Fruit fly (Drosophila melanogaster): ENCODE measurements around the gene Nfs1.

The Nfs1 gene

dm6 chr2L:12021193-12021592 lies 21.7 kb downstream of the Nfs1 start (continued):
- TF ChIP-seq Fer1 (GFP tag; optimal IDR thresholded peaks at IDR 0.05) (peak; percentile 59), Doc2 (GFP tag; IDR thresholded peaks at IDR 0.05) (no peak), bigmax (GFP tag; optimal IDR thresholded peaks at IDR 0.05) (no peak), CG11695 (GFP tag; IDR thresholded peaks at IDR 0.05) (peak; percentile 50; the same call in 1 of the 3 replicates), Oaz (GFP tag; IDR thresholded peaks at IDR 0.05) (no peak), CkIIα-i1 (GFP tag; IDR thresholded peaks at IDR 0.05) (no peak), CG2202 (tag; optimal IDR thresholded peaks at IDR 0.05) (peak; percentile 76), ro (GFP tag; IDR thresholded peaks at IDR 0.05) (no peak), cad (GFP tag; optimal IDR thresholded peaks at IDR 0.05) (no peak), tx (GFP tag; optimal IDR thresholded peaks at IDR 0.05) (no peak), Nf-YA (GFP tag; IDR thresholded peaks at IDR 0.05) (no peak), schlank (tag; optimal IDR thresholded peaks at IDR 0.05) (peak; percentile 75), ase (GFP tag; IDR thresholded peaks at IDR 0.05) (no peak), CG16863 (GFP tag; optimal IDR thresholded peaks at IDR 0.05) (peak; percentile 37), CG43689 (GFP tag; IDR thresholded peaks at IDR 0.05) (no peak), CG7745 (tag; optimal IDR thresholded peaks at IDR 0.05) (peak; percentile 71), sna (GFP tag; IDR thresholded peaks at IDR 0.05; ENCODE audit: partially characterized antibody) (no peak), dati (GFP tag; IDR thresholded peaks at IDR 0.05) (no peak), CG3847 (GFP tag; IDR thresholded peaks at IDR 0.05) (no peak), sc (optimal IDR thresholded peaks at IDR 0.05) (no peak), sc (GFP tag; optimal IDR thresholded peaks at IDR 0.05) (peak; percentile 80), CG4282 (GFP tag; optimal IDR thresholded peaks at IDR 0.05) (no peak), slbo (GFP tag; IDR thresholded peaks at IDR 0.05) (0 out of 2 replicates have a peak, but pooled peaks have one; percentile 8), kah (GFP tag; optimal IDR thresholded peaks at IDR 0.05) (no peak), Poxn (GFP tag; IDR thresholded peaks at IDR 0.05) (no peak), CG12942 (GFP tag; optimal IDR thresholded peaks at IDR 0.05) (peak; percentile 62), maf-S (GFP tag; optimal IDR thresholded peaks at IDR 0.05) (no peak), CG8281 (tag; optimal IDR thresholded peaks at IDR 0.05) (peak; percentile 33), CG32772 (GFP tag; IDR thresholded peaks at IDR 0.05) (no peak), hb (GFP tag; IDR thresholded peaks at IDR 0.05; ENCODE audit: partially characterized antibody) (no peak), wor (GFP tag; IDR thresholded peaks at IDR 0.05) (no peak), br (optimal IDR thresholded peaks at IDR 0.05) (no peak), bbx (GFP tag; IDR thresholded peaks at IDR 0.05; ENCODE audit: partially characterized antibody) (no peak), ATbp (GFP tag; optimal IDR thresholded peaks at IDR 0.05) (peak; percentile 93), CG8924 (tag; optimal IDR thresholded peaks at IDR 0.05) (peak; percentile 59), CG17385 (GFP tag; optimal IDR thresholded peaks at IDR 0.05) (peak; percentile 28), gsb-n (tag; optimal IDR thresholded peaks at IDR 0.05) (peak; percentile 82), CG33557 (GFP tag; optimal IDR thresholded peaks at IDR 0.05) (peak; percentile 81), CG1529 (GFP tag; optimal IDR thresholded peaks at IDR 0.05) (peak; percentile 86), CG15011 (GFP tag; optimal IDR thresholded peaks at IDR 0.05) (peak; percentile 60), peb (GFP tag; IDR thresholded peaks at IDR 0.05) (no peak), tio (GFP tag; optimal IDR thresholded peaks at IDR 0.05) (no peak), CG17829 (tag; optimal IDR thresholded peaks at IDR 0.05) (no peak), crol (GFP tag; IDR thresholded peaks at IDR 0.05) (no peak), Med (GFP tag) (peak; percentile 94), vnd (GFP tag; IDR thresholded peaks at IDR 0.05; ENCODE audit: partially characterized antibody) (no peak), CG3281 (GFP tag; optimal IDR thresholded peaks at IDR 0.05) (peak; percentile 80), fd96Cb (tag; optimal IDR thresholded peaks at IDR 0.05) (no peak), crc (GFP tag; optimal IDR thresholded peaks at IDR 0.05) (no peak), crp (GFP tag; optimal IDR thresholded peaks at IDR 0.05) (no peak), tup (GFP tag; optimal IDR thresholded peaks at IDR 0.05) (peak; percentile 70), Nf-YB (GFP tag; optimal IDR thresholded peaks at IDR 0.05) (peak; percentile 48), Mrtf (GFP tag; IDR thresholded peaks at IDR 0.05) (no peak)

Measured in whole organism, embryonic.